Worm (Caenorhabditis elegans) whole organism, L2 larva: Measurements from ENCODE around the gene T05A12.3.

Experiments
- ZK546.5 ChIP-seq: sonication (generic microtip); optimal IDR thresholded peaks from 2 replicates; lab custom pipeline; 2017; ENCODE audit warnings: missing biosample characterization, missing genetic modification characterization
- ama-1 ChIP-seq: fragments of 150-350 bp; optimal IDR thresholded peaks from 2 replicates; lab custom pipeline; 2018; ENCODE audit warnings: inconsistent platforms
- ceh-82 ChIP-seq: fragments of 150-350 bp; optimal IDR thresholded peaks from 2 replicates; lab custom pipeline; 2014; ENCODE audit warnings: missing biosample characterization, missing genetic modification characterization
- lin-13 ChIP-seq: fragments of 150-350 bp; optimal IDR thresholded peaks from 2 replicates; lab custom pipeline; 2014; ENCODE audit warnings: missing biosample characterization, missing genetic modification reagents, missing genetic modification characterization
- lin-39 ChIP-seq: fragments of 150-350 bp; optimal IDR thresholded peaks from 2 replicates; lab custom pipeline; 2014; ENCODE audit warnings: missing biosample characterization, missing genetic modification reagents, missing genetic modification characterization
- lsy-2 ChIP-seq, 2 experiments: fragments of 150-350 bp in 1 of 2; sonication (generic microtip) in 1 of 2; optimal IDR thresholded peaks; 2 replicates each; lab custom pipeline; 2014 to 2017; ENCODE audit warnings: missing biosample characterization in 2 of 2, missing genetic modification characterization in 2 of 2
- mdl-1 ChIP-seq, 2 experiments: fragments of 150-350 bp in 1 of 2; sonication (generic microtip) in 1 of 2; optimal IDR thresholded peaks; 2 replicates each; lab custom pipeline; 2017; ENCODE audit warnings: missing biosample characterization in 2 of 2, missing genetic modification characterization in 2 of 2
- nhr-237 ChIP-seq: fragments of 150-350 bp; optimal IDR thresholded peaks from 2 replicates; lab custom pipeline; 2014; ENCODE audit warnings: missing biosample characterization, missing genetic modification characterization
- sem-4 ChIP-seq: fragments of 150-350 bp; optimal IDR thresholded peaks from 2 replicates; lab custom pipeline; 2014; ENCODE audit warnings: missing biosample characterization, missing genetic modification reagents, missing genetic modification characterization
- sma-3 ChIP-seq: sonication (generic microtip); optimal IDR thresholded peaks from 2 replicates; lab custom pipeline; 2016; ENCODE audit warnings: missing genetic modification reagents, missing genetic modification characterization, missing compliant biosample characterization
- unc-39 ChIP-seq: fragments of 150-350 bp; optimal IDR thresholded peaks from 2 replicates; lab custom pipeline; 2014; ENCODE audit warnings: missing biosample characterization, missing genetic modification characterization
- zag-1 ChIP-seq: fragments of 150-350 bp; optimal IDR thresholded peaks from 2 replicates; lab custom pipeline; 2014; ENCODE audit warnings: missing biosample characterization, missing genetic modification characterization
- ztf-11 ChIP-seq: sonication (generic microtip); optimal IDR thresholded peaks from 2 replicates; lab custom pipeline; 2017; ENCODE audit warnings: missing biosample characterization, missing genetic modification characterization

DNA sequence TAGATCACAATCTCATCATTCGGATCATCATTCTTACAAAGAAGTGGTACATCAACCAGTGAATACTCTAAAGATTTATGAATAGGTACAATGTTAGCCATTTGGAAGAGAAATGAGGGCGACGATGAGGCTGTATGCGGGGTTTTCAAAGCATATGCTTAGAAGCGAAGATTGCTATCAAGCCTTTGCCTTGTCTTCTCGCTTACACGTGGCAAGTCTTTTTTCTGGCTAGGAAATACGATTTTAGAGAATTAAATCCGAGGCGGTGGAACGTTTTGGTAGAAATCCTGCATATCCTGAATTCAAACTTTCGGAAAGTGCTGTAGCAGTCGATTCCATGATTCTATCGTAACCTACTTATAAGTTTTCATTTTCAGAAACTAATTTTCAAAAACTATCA is 32.6 kb upstream of the T05A12.3 start, which contains the start of gene T22D1.18:
- TF ChIP-seq ceh-82 = no peak
- TF ChIP-seq ZK546.5 = no peak
- no peak for TF ChIP-seq lsy-2 (tag; optimal IDR thresholded peaks at IDR 0.05; lab: Kevin White, UChicago)
- no peak for TF ChIP-seq lin-13
- TF ChIP-seq mdl-1 (tag; optimal IDR thresholded peaks at IDR 0.05; lab: Kevin White, UChicago) = no peak
- TF ChIP-seq sem-4 (tag; lab: Kevin White, UChicago) = no peak
- no peak for TF ChIP-seq nhr-237 (tag; lab: Kevin White, UChicago)
- no peak for TF ChIP-seq ama-1 (lab: Kevin White, UChicago)
- TF ChIP-seq zag-1 (tag; lab: Kevin White, UChicago) = no peak
- no peak for TF ChIP-seq unc-39 (tag; lab: Kevin White, UChicago)
- no peak for TF ChIP-seq ztf-11
- TF ChIP-seq sma-3 = no peak
- no peak for TF ChIP-seq lin-39
